Fruit fly (Drosophila melanogaster) whole organism, embryonic: ENCODE results near the gene Rab35.

Source experiments
- Awh ChIP-seq: fragments of 200-800 bp; sonication (Bioruptor generic); IDR thresholded peaks from 2 replicates; pipeline ENCODE4, ENCODE4 v1.3.6; 2022; ENCODE audit warnings: missing biosample characterization, missing genetic modification characterization
- Bgb ChIP-seq: fragments of 200-800 bp; sonication (Bioruptor generic); IDR thresholded peaks from 2 replicates; pipeline ENCODE4 v1.3.6; 2022; ENCODE audit warnings: missing biosample characterization, missing genetic modification characterization; ENCODE audit not compliant: partially characterized antibody
- CG10565 ChIP-seq: fragments of 200-800 bp; sonication (Bioruptor generic); optimal IDR thresholded peaks from 3 replicates; lab custom pipeline; 2016; ENCODE audit warnings: missing biosample characterization, mild to moderate bottlenecking, missing genetic modification characterization
- CG11398 ChIP-seq: fragments of 200-800 bp; sonication (Bioruptor generic); optimal IDR thresholded peaks from 2 replicates; lab custom pipeline; 2016; ENCODE audit warnings: missing biosample characterization, missing genetic modification characterization
- CG11456 ChIP-seq: fragments of 200-800 bp; sonication (Bioruptor generic); IDR thresholded peaks from 3 replicates; pipeline ENCODE4 v1.3.6; 2022; ENCODE audit warnings: missing biosample characterization, missing genetic modification characterization
- CG11696 ChIP-seq: fragments of 200-800 bp; sonication (Bioruptor generic); IDR thresholded peaks from 2 replicates; pipeline ENCODE4 v1.3.6; 2022; ENCODE audit warnings: missing biosample characterization, missing genetic modification characterization
- CG12299 ChIP-seq: fragments of 200-800 bp; sonication (Bioruptor generic); optimal IDR thresholded peaks from 2 replicates; lab custom pipeline; 2018; ENCODE audit warnings: missing biosample characterization, mild to moderate bottlenecking, missing genetic modification characterization
- CG1233 ChIP-seq: fragments of 200-800 bp; sonication (Bioruptor generic); optimal IDR thresholded peaks from 4 replicates; lab custom pipeline; 2018; ENCODE audit warnings: missing biosample characterization, mild to moderate bottlenecking, missing genetic modification characterization
- CG15011 ChIP-seq: fragments of 200-800 bp; sonication (Bioruptor generic); optimal IDR thresholded peaks from 3 replicates; lab custom pipeline; 2018; ENCODE audit warnings: missing biosample characterization, mild to moderate bottlenecking, missing genetic modification characterization
- CG1602 ChIP-seq: fragments of 200-800 bp; sonication (Bioruptor generic); optimal IDR thresholded peaks from 3 replicates; lab custom pipeline; 2016; ENCODE audit warnings: missing biosample characterization, missing genetic modification characterization
- CG1603 ChIP-seq: fragments of 200-800 bp; sonication (Bioruptor generic); optimal IDR thresholded peaks from 2 replicates; lab custom pipeline; 2019; ENCODE audit warnings: missing biosample characterization, mild to moderate bottlenecking, missing genetic modification characterization, moderate library complexity
- CG17186 ChIP-seq: fragments of 200-800 bp; sonication (Bioruptor generic); optimal IDR thresholded peaks from 3 replicates; lab custom pipeline; 2017; ENCODE audit warnings: missing biosample characterization, missing genetic modification reagents, missing genetic modification characterization
- CG17829 ChIP-seq: fragments of 200-800 bp; optimal IDR thresholded peaks from 2 replicates; lab custom pipeline; 2019; ENCODE audit warnings: missing biosample characterization, mild to moderate bottlenecking, missing genetic modification characterization, moderate library complexity
- CG4617 ChIP-seq: fragments of 200-800 bp; sonication (Bioruptor generic); optimal IDR thresholded peaks from 3 replicates; lab custom pipeline; 2016; ENCODE audit warnings: missing biosample characterization, missing genetic modification characterization, borderline replicate concordance
- CG4730 ChIP-seq: fragments of 200-800 bp; sonication (Bioruptor generic); IDR thresholded peaks from 2 replicates; pipeline ENCODE4 v1.3.6; 2022; ENCODE audit warnings: missing biosample characterization, missing genetic modification characterization
- CG6254 ChIP-seq: fragments of 200-800 bp; sonication (Bioruptor generic); optimal IDR thresholded peaks from 3 replicates; lab custom pipeline; 2017; ENCODE audit warnings: mild to moderate bottlenecking, missing biosample characterization, missing genetic modification reagents, missing genetic modification characterization
- CG6654 ChIP-seq: fragments of 200-800 bp; sonication (Bioruptor generic); optimal IDR thresholded peaks from 2 replicates; lab custom pipeline; 2017; ENCODE audit warnings: missing biosample characterization, mild to moderate bottlenecking, missing genetic modification characterization
- CG9817 ChIP-seq: fragments of 200-800 bp; sonication (Bioruptor generic); optimal IDR thresholded peaks from 2 replicates; lab custom pipeline; 2018; ENCODE audit warnings: missing biosample characterization, mild to moderate bottlenecking, missing genetic modification characterization, moderate library complexity
- CG9932 ChIP-seq: fragments of 200-800 bp; sonication (Bioruptor generic); IDR thresholded peaks from 2 replicates; pipeline ENCODE4 v1.3.6; 2022; ENCODE audit warnings: missing biosample characterization, missing genetic modification characterization
- Deaf1 ChIP-seq: fragments of 200-800 bp; optimal IDR thresholded peaks from 3 replicates; lab custom pipeline; 2019; ENCODE audit warnings: missing biosample characterization, mild to moderate bottlenecking, missing genetic modification characterization, moderate library complexity
- Doc3 ChIP-seq: fragments of 200-800 bp; sonication (Bioruptor generic); IDR thresholded peaks from 3 replicates; pipeline ENCODE4 v1.3.6; 2022; ENCODE audit warnings: missing biosample characterization, missing genetic modification characterization; ENCODE audit not compliant: partially characterized antibody
- Dp ChIP-seq: fragments of 200-800 bp; sonication (Bioruptor generic); optimal IDR thresholded peaks from 2 replicates; lab custom pipeline; 2018; ENCODE audit warnings: missing biosample characterization, mild to moderate bottlenecking, missing genetic modification characterization, moderate library complexity
- HLH3B ChIP-seq: fragments of 200-800 bp; sonication (Bioruptor generic); IDR thresholded peaks from 2 replicates; pipeline ENCODE4 v1.3.6; 2022; ENCODE audit warnings: missing biosample characterization, missing genetic modification characterization
- HLH54F ChIP-seq: fragments of 200-800 bp; sonication (Bioruptor generic); optimal IDR thresholded peaks from 3 replicates; lab custom pipeline; 2016; ENCODE audit warnings: missing biosample characterization, missing genetic modification characterization
- Hr3 ChIP-seq: fragments of 200-800 bp; sonication (Bioruptor generic); optimal IDR thresholded peaks from 3 replicates; lab custom pipeline; 2016; ENCODE audit warnings: missing biosample characterization, missing genetic modification characterization
- Lhr ChIP-seq: fragments of 200-800 bp; sonication (Bioruptor generic); optimal IDR thresholded peaks from 3 replicates; lab custom pipeline; 2017; ENCODE audit warnings: mild to moderate bottlenecking, missing biosample characterization, missing genetic modification reagents, missing genetic modification characterization
- Lpt ChIP-seq: fragments of >200 bp; optimal IDR thresholded peaks from 2 replicates; lab custom pipeline; 2018; ENCODE audit warnings: missing biosample characterization, missing genetic modification characterization
- NK7.1 ChIP-seq: fragments of 200-800 bp; sonication (Bioruptor generic); optimal IDR thresholded peaks from 3 replicates; lab custom pipeline; 2016; ENCODE audit warnings: missing biosample characterization, missing genetic modification characterization
- Nf-YB ChIP-seq: fragments of 200-800 bp; sonication (Bioruptor generic); optimal IDR thresholded peaks from 3 replicates; lab custom pipeline; 2019; ENCODE audit warnings: missing biosample characterization, mild to moderate bottlenecking, missing genetic modification characterization, moderate library complexity
- NfI ChIP-seq: fragments of 200-800 bp; sonication (Bioruptor generic); optimal IDR thresholded peaks from 3 replicates; lab custom pipeline; 2018; ENCODE audit warnings: missing biosample characterization, mild to moderate bottlenecking, missing genetic modification characterization, moderate library complexity
- Oli ChIP-seq: fragments of 200-800 bp; sonication (Bioruptor generic); optimal IDR thresholded peaks from 2 replicates; lab custom pipeline; 2018; ENCODE audit warnings: missing biosample characterization, mild to moderate bottlenecking, missing genetic modification characterization, moderate library complexity
- br ChIP-seq: fragments of >200 bp; optimal IDR thresholded peaks from 2 replicates; lab custom pipeline; 2017
- cg ChIP-seq: fragments of 200-800 bp; sonication (Bioruptor generic); optimal IDR thresholded peaks from 3 replicates; lab custom pipeline; 2019; ENCODE audit warnings: missing biosample characterization, mild to moderate bottlenecking, missing genetic modification characterization, moderate library complexity
- da ChIP-seq: fragments of 200-800 bp; sonication (Bioruptor generic); optimal IDR thresholded peaks from 2 replicates; lab custom pipeline; 2016; ENCODE audit warnings: missing biosample characterization, missing genetic modification characterization
- fu2 ChIP-seq: fragments of 200-800 bp; sonication (Bioruptor generic); optimal IDR thresholded peaks from 2 replicates; lab custom pipeline; 2016; ENCODE audit warnings: missing biosample characterization, missing genetic modification characterization
- hbn ChIP-seq: fragments of 200-800 bp; sonication (Bioruptor generic); IDR thresholded peaks from 2 replicates; pipeline ENCODE4 v1.3.6; 2022; ENCODE audit warnings: missing biosample characterization, missing genetic modification characterization; ENCODE audit not compliant: partially characterized antibody
- hkb ChIP-seq, 2 experiments: fragments of 200-800 bp in 1 of 2; fragments of >200 bp in 1 of 2; sonication (Bioruptor generic) in 1 of 2; IDR thresholded peaks in 1 of 2; optimal IDR thresholded peaks in 1 of 2; 2 replicates each; pipeline versions ENCODE4 v1.3.6 to Lab custom; 2017 to 2022; ENCODE audit warnings: missing biosample characterization in 1 of 2, missing genetic modification characterization in 1 of 2
- kah ChIP-seq: fragments of 200-800 bp; sonication (Bioruptor generic); optimal IDR thresholded peaks from 2 replicates; lab custom pipeline; 2018; ENCODE audit warnings: missing biosample characterization, mild to moderate bottlenecking, missing genetic modification characterization
- knrl ChIP-seq: fragments of 200-800 bp; sonication (Bioruptor generic); IDR thresholded peaks from 3 replicates; pipeline ENCODE4 v1.3.6; 2022; ENCODE audit warnings: missing biosample characterization, missing genetic modification characterization; ENCODE audit not compliant: partially characterized antibody
- lmd ChIP-seq: fragments of 200-800 bp; sonication (Bioruptor generic); IDR thresholded peaks from 2 replicates; pipeline ENCODE4 v1.3.6; 2022; ENCODE audit warnings: missing biosample characterization, missing genetic modification characterization
- mld ChIP-seq: fragments of 200-800 bp; sonication (Bioruptor generic); IDR thresholded peaks from 3 replicates; pipeline ENCODE4 v1.3.6; 2022; ENCODE audit warnings: missing biosample characterization, missing genetic modification characterization; ENCODE audit not compliant: partially characterized antibody
- nerfin-2 ChIP-seq: fragments of 200-800 bp; sonication (Bioruptor generic); IDR thresholded peaks from 2 replicates; pipeline ENCODE4 v1.3.6; 2022; ENCODE audit warnings: missing biosample characterization, missing genetic modification characterization; ENCODE audit not compliant: partially characterized antibody
- oc ChIP-seq: fragments of 200-800 bp; sonication (Bioruptor generic); optimal IDR thresholded peaks from 2 replicates; lab custom pipeline; 2018; ENCODE audit warnings: missing biosample characterization, mild to moderate bottlenecking, missing genetic modification characterization, moderate library complexity
- ranshi ChIP-seq: fragments of 200-800 bp; sonication (Bioruptor generic); IDR thresholded peaks from 2 replicates; pipeline ENCODE4 v1.3.6; 2022; ENCODE audit warnings: missing biosample characterization, missing genetic modification characterization
- salm ChIP-seq: fragments of 200-800 bp; sonication (Bioruptor generic); optimal IDR thresholded peaks from 2 replicates; lab custom pipeline; 2018; ENCODE audit warnings: missing biosample characterization, mild to moderate bottlenecking, missing genetic modification characterization
- sisA ChIP-seq: fragments of 200-800 bp; sonication (Bioruptor generic); IDR thresholded peaks from 2 replicates; pipeline ENCODE4 v1.3.6; 2022; ENCODE audit warnings: missing biosample characterization, missing genetic modification characterization
- slp2 ChIP-seq: fragments of 200-800 bp; sonication (Bioruptor generic); optimal IDR thresholded peaks from 2 replicates; lab custom pipeline; 2016; ENCODE audit warnings: missing biosample characterization, missing genetic modification characterization
- stwl ChIP-seq: fragments of 200-800 bp; sonication (Bioruptor generic); optimal IDR thresholded peaks from 3 replicates; lab custom pipeline; 2018; ENCODE audit warnings: missing biosample characterization, mild to moderate bottlenecking, missing genetic modification characterization, moderate library complexity
- tio ChIP-seq: fragments of 200-800 bp; sonication (Bioruptor generic); optimal IDR thresholded peaks from 2 replicates; lab custom pipeline; 2017; ENCODE audit warnings: missing biosample characterization, missing genetic modification characterization, inconsistent platforms
- tup ChIP-seq: fragments of 200-800 bp; sonication (Bioruptor generic); optimal IDR thresholded peaks from 2 replicates; lab custom pipeline; 2016; ENCODE audit warnings: missing biosample characterization, mild to moderate bottlenecking, missing genetic modification characterization, moderate library complexity

Gene Rab35

DNA sequence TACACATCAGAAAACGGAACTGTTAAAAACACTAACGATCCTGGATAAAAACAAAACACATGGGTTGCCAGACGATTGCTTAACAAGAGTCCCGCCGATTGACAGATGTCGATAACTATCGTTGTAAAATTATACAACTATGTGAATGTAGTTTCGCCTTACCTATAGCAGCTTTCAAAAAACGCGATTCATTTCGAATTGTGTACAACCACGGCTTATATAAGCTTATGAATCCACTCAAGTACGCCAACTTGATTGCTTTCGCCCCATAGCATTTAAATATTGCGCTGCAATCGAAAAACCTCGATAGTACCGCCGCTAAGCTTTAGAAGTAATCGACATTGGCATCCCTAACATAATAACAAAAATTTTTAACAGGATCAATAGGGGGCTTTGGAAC, 10.2 kb upstream of the Rab35 start, which contains the start of the genes CG9581 and CG9578 (continued):
- no peak for TF ChIP-seq CG1233
- no peak for TF ChIP-seq CG12299 (tag; lab: Kevin White, UChicago)
- TF ChIP-seq CG17186 (GFP tag; lab: Kevin White, UChicago), result peak; percentile 10
- no peak; the same call in 2 of the 3 replicates for TF ChIP-seq mld (GFP tag; lab: Robert Waterston, UW)
- no peak for TF ChIP-seq Hr3 (GFP tag; lab: Kevin White, UChicago)
- TF ChIP-seq hkb (optimal IDR thresholded peaks at IDR 0.05; lab: Kevin White, UChicago), result no peak
- TF ChIP-seq hkb (GFP tag; IDR thresholded peaks at IDR 0.05; lab: Robert Waterston, UW), result no peak
- TF ChIP-seq CG6254, result no peak
- TF ChIP-seq CG11456 (GFP tag; lab: Robert Waterston, UW), result no peak
- TF ChIP-seq oc, result no peak
- TF ChIP-seq ranshi (GFP tag; lab: Robert Waterston, UW), result no peak
- no peak for TF ChIP-seq CG11696 (GFP tag; lab: Robert Waterston, UW)
- TF ChIP-seq Bgb (GFP tag; lab: Robert Waterston, UW), result peak; percentile 35; the same call in 1 of the 2 replicates
- TF ChIP-seq tup (GFP tag; lab: Kevin White, UChicago), result no peak
- TF ChIP-seq CG15011 (GFP tag; lab: Kevin White, UChicago), result no peak
- no peak for TF ChIP-seq CG11398 (GFP tag; lab: Kevin White, UChicago)
- no peak for TF ChIP-seq CG4730
- TF ChIP-seq Lhr (GFP tag; lab: Kevin White, UChicago), result no peak
- TF ChIP-seq Nf-YB, result no peak
- no peak for TF ChIP-seq Lpt (GFP tag; lab: Kevin White, UChicago)
- TF ChIP-seq nerfin-2, result peak; percentile 53
- no peak for TF ChIP-seq kah (GFP tag; lab: Kevin White, UChicago)
- TF ChIP-seq CG4617 (GFP tag; lab: Kevin White, UChicago), result peak; percentile 26
- no peak for TF ChIP-seq CG6654 (GFP tag; lab: Kevin White, UChicago)
- TF ChIP-seq NK7.1, result no peak
- no peak for TF ChIP-seq lmd (GFP tag; lab: Robert Waterston, UW)
- TF ChIP-seq fu2 (GFP tag; lab: Kevin White, UChicago), result no peak
- peak; percentile 75; the same call in 2 of the 3 replicates for TF ChIP-seq knrl
- 0 out of 2 replicates have a peak, but pooled peaks have one; percentile 16 for TF ChIP-seq CG9932
- no peak for TF ChIP-seq NfI
- no peak for TF ChIP-seq HLH3B (GFP tag; lab: Robert Waterston, UW)
- peak; percentile 63 for TF ChIP-seq CG1603
- TF ChIP-seq CG9817 (tag; lab: Kevin White, UChicago), result no peak
- TF ChIP-seq slp2, result no peak
- no peak for TF ChIP-seq CG17829
- no peak for TF ChIP-seq salm (tag; lab: Kevin White, UChicago)
- no peak for TF ChIP-seq Awh
- no peak for TF ChIP-seq CG1602
- TF ChIP-seq tio (GFP tag; lab: Kevin White, UChicago), result no peak
- no peak for TF ChIP-seq sisA
- no peak for TF ChIP-seq Oli (tag; lab: Kevin White, UChicago)
- peak; percentile 44 for TF ChIP-seq stwl (tag; lab: Kevin White, UChicago)
- TF ChIP-seq br (lab: Kevin White, UChicago), result no peak
- TF ChIP-seq Deaf1 (tag; lab: Kevin White, UChicago), result no peak
- TF ChIP-seq hbn (GFP tag; lab: Robert Waterston, UW), result peak; percentile 67
- TF ChIP-seq da, result no peak
- peak; percentile 77 for TF ChIP-seq Doc3 (GFP tag; lab: Robert Waterston, UW)
- peak; percentile 78 for TF ChIP-seq Dp (GFP tag; lab: Kevin White, UChicago)
- no peak for TF ChIP-seq HLH54F (GFP tag; lab: Kevin White, UChicago)
- TF ChIP-seq CG10565 (GFP tag; lab: Kevin White, UChicago), result no peak
- TF ChIP-seq cg (GFP tag; lab: Kevin White, UChicago), result no peak
